Worm (Caenorhabditis elegans) whole organism, L3 larva: ENCODE results near the gene F25B3.2.

Experiments
- R02D3.7 ChIP-seq: fragments of 150-350 bp; optimal IDR thresholded peaks from 2 replicates; lab custom pipeline; 2014; ENCODE audit warnings: missing biosample characterization, missing genetic modification characterization
- ZK546.5 ChIP-seq: sonication (generic microtip); optimal IDR thresholded peaks from 2 replicates; lab custom pipeline; 2017; ENCODE audit warnings: missing biosample characterization, missing genetic modification characterization
- ama-1 ChIP-seq: fragments of 150-350 bp; optimal IDR thresholded peaks from 2 replicates; lab custom pipeline; 2018
- ceh-16 ChIP-seq: sonication (generic microtip); optimal IDR thresholded peaks from 2 replicates; lab custom pipeline; 2017; ENCODE audit warnings: missing biosample characterization, missing genetic modification characterization
- ceh-28 ChIP-seq: fragments of 150-350 bp; optimal IDR thresholded peaks from 2 replicates; lab custom pipeline; 2014; ENCODE audit warnings: missing biosample characterization, missing genetic modification reagents, missing genetic modification characterization
- ceh-82 ChIP-seq: fragments of 150-350 bp; optimal IDR thresholded peaks from 2 replicates; lab custom pipeline; 2014; ENCODE audit warnings: missing biosample characterization, missing genetic modification characterization
- daf-12 ChIP-seq: fragments of 150-350 bp; optimal IDR thresholded peaks from 2 replicates; lab custom pipeline; 2014; ENCODE audit warnings: missing biosample characterization, missing genetic modification reagents, missing genetic modification characterization
- egl-5 ChIP-seq: fragments of 150-350 bp; optimal IDR thresholded peaks from 2 replicates; lab custom pipeline; 2017; ENCODE audit warnings: missing biosample characterization, missing genetic modification reagents, missing genetic modification characterization, inconsistent platforms
- elt-2 ChIP-seq: sonication (generic microtip); optimal IDR thresholded peaks from 2 replicates; lab custom pipeline; 2016; ENCODE audit warnings: missing genetic modification reagents, mild to moderate bottlenecking, missing genetic modification characterization, missing compliant biosample characterization
- eor-1 ChIP-seq, 2 experiments: fragments of 150-350 bp; optimal IDR thresholded peaks; 2 replicates each; lab custom pipeline; 2014 to 2018; ENCODE audit warnings: missing biosample characterization in 2 of 2, missing genetic modification characterization in 2 of 2
- fkh-10 ChIP-seq: sonication (generic microtip); optimal IDR thresholded peaks from 2 replicates; lab custom pipeline; 2017; ENCODE audit warnings: missing biosample characterization, missing genetic modification reagents, missing genetic modification characterization
- fkh-2 ChIP-seq: fragments of 150-350 bp; optimal IDR thresholded peaks from 2 replicates; lab custom pipeline; 2014; ENCODE audit warnings: missing biosample characterization, missing genetic modification reagents, missing genetic modification characterization
- hmg-11 ChIP-seq: sonication (generic microtip); optimal IDR thresholded peaks from 2 replicates; lab custom pipeline; 2016; ENCODE audit warnings: missing genetic modification characterization, missing compliant biosample characterization
- lin-15B ChIP-seq: fragments of 150-350 bp; optimal IDR thresholded peaks from 2 replicates; lab custom pipeline; 2014; ENCODE audit warnings: missing biosample characterization, missing genetic modification characterization
- lin-39 ChIP-seq: fragments of 150-350 bp; optimal IDR thresholded peaks from 2 replicates; lab custom pipeline; 2018; ENCODE audit warnings: missing biosample characterization, missing genetic modification reagents, missing genetic modification characterization
- lsy-12 ChIP-seq: sonication (generic microtip); optimal IDR thresholded peaks from 2 replicates; lab custom pipeline; 2016; ENCODE audit warnings: mild to moderate bottlenecking, missing genetic modification characterization, missing compliant biosample characterization
- mdl-1 ChIP-seq: fragments of 150-350 bp; optimal IDR thresholded peaks from 2 replicates; lab custom pipeline; 2014; ENCODE audit warnings: missing biosample characterization, missing genetic modification characterization
- mml-1 ChIP-seq: fragments of 150-350 bp; sonication (generic microtip); optimal IDR thresholded peaks from 3 replicates; lab custom pipeline; 2014; ENCODE audit warnings: missing biosample characterization, missing genetic modification characterization
- nfya-1 ChIP-seq: sonication (generic microtip); optimal IDR thresholded peaks from 2 replicates; lab custom pipeline; 2017; ENCODE audit warnings: missing genetic modification characterization, mild to moderate bottlenecking, missing compliant biosample characterization, antibody characterized with exemption, moderate library complexity; ENCODE audit not compliant: insufficient read depth
- nhr-11 ChIP-seq: fragments of 150-350 bp; optimal IDR thresholded peaks from 2 replicates; lab custom pipeline; 2014; ENCODE audit warnings: missing biosample characterization, missing genetic modification characterization
- nhr-23 ChIP-seq: fragments of 150-350 bp; optimal IDR thresholded peaks from 2 replicates; lab custom pipeline; 2014; ENCODE audit warnings: missing biosample characterization, missing genetic modification reagents, missing genetic modification characterization
- nhr-237 ChIP-seq: fragments of 150-350 bp; optimal IDR thresholded peaks from 2 replicates; lab custom pipeline; 2014; ENCODE audit warnings: missing biosample characterization, missing genetic modification characterization
- nhr-25 ChIP-seq: sonication (generic microtip); optimal IDR thresholded peaks from 2 replicates; lab custom pipeline; 2017; ENCODE audit warnings: missing biosample characterization, missing genetic modification characterization
- nhr-28 ChIP-seq: fragments of 150-350 bp; optimal IDR thresholded peaks from 2 replicates; lab custom pipeline; 2014; ENCODE audit warnings: missing biosample characterization, missing genetic modification characterization
- nhr-43 ChIP-seq: sonication (generic microtip); optimal IDR thresholded peaks from 2 replicates; lab custom pipeline; 2016; ENCODE audit warnings: mild to moderate bottlenecking, missing genetic modification characterization, missing compliant biosample characterization; ENCODE audit not compliant: poor library complexity, severe bottlenecking
- nhr-67 ChIP-seq: fragments of 150-350 bp; optimal IDR thresholded peaks from 2 replicates; lab custom pipeline; 2014; ENCODE audit warnings: missing biosample characterization, missing genetic modification characterization
- nhr-77 ChIP-seq: fragments of 150-350 bp; optimal IDR thresholded peaks from 2 replicates; lab custom pipeline; 2014; ENCODE audit warnings: missing biosample characterization, missing genetic modification characterization
- pha-4 ChIP-seq: fragments of 150-350 bp; optimal IDR thresholded peaks from 2 replicates; lab custom pipeline; 2014; ENCODE audit warnings: missing biosample characterization, missing genetic modification reagents, missing genetic modification characterization
- pqm-1 ChIP-seq: fragments of 150-350 bp; optimal IDR thresholded peaks from 2 replicates; lab custom pipeline; 2017; ENCODE audit warnings: missing biosample characterization, missing genetic modification characterization, inconsistent platforms
- sea-2 ChIP-seq: fragments of 150-350 bp; sonication (generic microtip); optimal IDR thresholded peaks from 4 replicates; lab custom pipeline; 2014; ENCODE audit warnings: missing biosample characterization, missing genetic modification reagents, missing genetic modification characterization
- snpc-4 ChIP-seq: fragments of 150-350 bp; optimal IDR thresholded peaks from 2 replicates; lab custom pipeline; 2014; ENCODE audit warnings: missing biosample characterization, missing genetic modification characterization
- unc-62 ChIP-seq: fragments of 150-350 bp; sonication (generic microtip); optimal IDR thresholded peaks from 4 replicates; lab custom pipeline; 2014; ENCODE audit warnings: missing biosample characterization, missing genetic modification reagents, missing genetic modification characterization
- zag-1 ChIP-seq: fragments of 150-350 bp; optimal IDR thresholded peaks from 2 replicates; lab custom pipeline; 2014; ENCODE audit warnings: missing biosample characterization, missing genetic modification characterization
- ztf-11 ChIP-seq: fragments of 150-350 bp; optimal IDR thresholded peaks from 2 replicates; lab custom pipeline; 2014; ENCODE audit warnings: missing biosample characterization, missing genetic modification characterization
- ztf-4 ChIP-seq: fragments of 150-350 bp; optimal IDR thresholded peaks from 2 replicates; lab custom pipeline; 2014; ENCODE audit warnings: missing biosample characterization, missing genetic modification characterization

The F25B3.2 gene

ce11 chrV:9563585-9563984, 13.5 kb upstream of the F25B3.2 start:
- TF ChIP-seq pha-4 (tag; lab: Kevin White, UChicago) = no peak
- TF ChIP-seq ztf-11 (tag; lab: Kevin White, UChicago) = no peak
- TF ChIP-seq fkh-10 (GFP tag; lab: Kevin White, UChicago) = peak; percentile 66
- TF ChIP-seq nfya-1 (tag; lab: Kevin White, UChicago) = peak; percentile 25
- no peak for TF ChIP-seq ceh-16 (tag; lab: Kevin White, UChicago)
- no peak for TF ChIP-seq nhr-43 (tag; lab: Kevin White, UChicago)

DNA sequence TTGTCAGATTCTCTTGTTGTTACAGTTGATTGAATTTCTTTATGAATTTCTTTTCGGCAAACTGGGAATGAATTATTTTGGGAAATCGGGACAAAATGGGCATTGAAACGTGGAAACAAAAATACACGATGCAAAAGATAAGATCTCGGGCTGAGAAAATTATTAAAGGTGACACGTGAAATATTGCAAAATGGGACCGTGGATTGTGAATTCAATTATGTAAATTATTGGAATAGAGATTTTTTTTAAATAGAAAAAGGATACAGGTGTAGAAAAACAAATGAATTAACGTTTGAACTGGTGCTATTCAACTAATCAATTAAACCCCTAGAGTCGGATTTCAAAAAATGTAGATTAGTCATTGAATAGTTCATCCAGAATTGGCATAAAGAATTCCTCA, 8.4 kb upstream of the F25B3.2 start, which contains the start of gene F25B3.4:
Gene F25B3.4 (minus strand): TSS at position 101 of the 400 bp plus-strand sequence.
- TF ChIP-seq fkh-2 (tag; lab: Kevin White, UChicago) (no peak), ceh-16 (tag; lab: Kevin White, UChicago) (no peak), nhr-77 (no peak), nfya-1 (tag; lab: Kevin White, UChicago) (no peak), R02D3.7 (no peak)

DNA sequence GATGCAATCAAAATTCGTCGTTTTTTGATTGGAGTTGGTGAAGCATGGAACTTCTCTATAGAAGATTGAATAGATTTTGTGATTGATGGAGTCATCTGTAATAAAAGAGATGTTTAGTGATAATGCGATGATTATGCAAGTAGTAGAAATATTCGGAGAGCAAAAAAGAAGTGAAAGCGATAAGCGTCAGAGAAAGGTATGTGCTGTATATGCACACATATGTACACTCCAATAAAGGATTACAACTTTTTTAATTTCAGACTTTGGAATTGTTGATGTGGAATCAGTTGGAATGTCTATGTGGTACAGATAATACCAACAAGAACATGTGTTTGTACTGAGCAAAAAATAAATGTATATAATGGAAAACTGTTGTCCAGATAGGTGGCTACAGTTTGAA, 6.9 kb upstream of the F25B3.2 start, which contains the start of gene F25B3.5:
Gene F25B3.5 (minus strand): TSS at position 101 of the 400 bp plus-strand sequence.
- TF ChIP-seq nhr-237 (tag; lab: Kevin White, UChicago) (no peak), fkh-10 (GFP tag; lab: Kevin White, UChicago) (no peak), egl-5 (tag; lab: Kevin White, UChicago) (no peak), mdl-1 (tag; lab: Kevin White, UChicago) (no peak), sea-2 (GFP tag; lab: Kevin White, UChicago) (no peak), mml-1 (tag; lab: Kevin White, UChicago) (no peak)

- TF ChIP-seq nhr-237 (tag; lab: Kevin White, UChicago) = no peak
- TF ChIP-seq fkh-10 (GFP tag; lab: Kevin White, UChicago) = no peak
- TF ChIP-seq ceh-16 (tag; lab: Kevin White, UChicago) = no peak
- no peak for TF ChIP-seq ceh-82 (tag; lab: Kevin White, UChicago)
- TF ChIP-seq elt-2 (tag; lab: Kevin White, UChicago) = peak; percentile 36
- no peak for TF ChIP-seq nhr-28 (tag; lab: Kevin White, UChicago)
- TF ChIP-seq lsy-12 = no peak
Observed at ce11 chrV:9571056-9571455, 6.0 kb upstream of the F25B3.2 start.

- TF ChIP-seq ama-1 (no peak), zag-1 (tag; lab: Kevin White, UChicago) (no peak), ztf-4 (tag; lab: Kevin White, UChicago) (no peak), ceh-28 (tag; lab: Kevin White, UChicago) (no peak), daf-12 (tag; lab: Kevin White, UChicago) (no peak), lin-15B (tag; lab: Kevin White, UChicago) (no peak), nhr-11 (tag; lab: Kevin White, UChicago) (no peak), ZK546.5 (no peak), hmg-11 (tag; lab: Kevin White, UChicago) (no peak), R02D3.7 (no peak), pqm-1 (no peak), pha-4 (tag; lab: Kevin White, UChicago) (no peak), nhr-43 (tag; lab: Kevin White, UChicago) (no peak), ceh-82 (tag; lab: Kevin White, UChicago) (no peak), egl-5 (tag; lab: Kevin White, UChicago) (no peak), unc-62 (GFP tag; lab: Kevin White, UChicago) (no peak), nhr-67 (no peak)
Observed at ce11 chrV:9571673-9572072, 5.4 kb upstream of the F25B3.2 start.

- no peak for TF ChIP-seq sea-2 (GFP tag; lab: Kevin White, UChicago)
- no peak for TF ChIP-seq eor-1 (tag; optimal IDR thresholded peaks at IDR 0.05; lab: Kevin White, UChicago)
- TF ChIP-seq lin-39 = no peak
- peak; percentile 45 for TF ChIP-seq nhr-43 (tag; lab: Kevin White, UChicago)
- TF ChIP-seq ztf-4 (tag; lab: Kevin White, UChicago) = no peak
- peak; percentile 4 for TF ChIP-seq snpc-4 (tag; lab: Kevin White, UChicago)
- no peak for TF ChIP-seq ztf-11 (tag; lab: Kevin White, UChicago)
- peak; percentile 35 for TF ChIP-seq nhr-23
- TF ChIP-seq elt-2 (tag; lab: Kevin White, UChicago) = peak; percentile 4
- no peak for TF ChIP-seq mdl-1 (tag; lab: Kevin White, UChicago)
- TF ChIP-seq pha-4 (tag; lab: Kevin White, UChicago) = peak; percentile 60
- peak; percentile 62 for TF ChIP-seq hmg-11 (tag; lab: Kevin White, UChicago)
- peak; percentile 18 for TF ChIP-seq nhr-25
- TF ChIP-seq, all 47 proteins: peak for 7
Observed at ce11 chrV:9582594-9583322, 5.7 kb downstream of the F25B3.2 start, which contains the start of gene rtfo-1. Gene rtfo-1, minus strand, starts transcription at chrV:9582644.
